Fruit fly (Drosophila melanogaster): ENCODE data around the gene gcm2.

The gcm2 gene

DNA sequence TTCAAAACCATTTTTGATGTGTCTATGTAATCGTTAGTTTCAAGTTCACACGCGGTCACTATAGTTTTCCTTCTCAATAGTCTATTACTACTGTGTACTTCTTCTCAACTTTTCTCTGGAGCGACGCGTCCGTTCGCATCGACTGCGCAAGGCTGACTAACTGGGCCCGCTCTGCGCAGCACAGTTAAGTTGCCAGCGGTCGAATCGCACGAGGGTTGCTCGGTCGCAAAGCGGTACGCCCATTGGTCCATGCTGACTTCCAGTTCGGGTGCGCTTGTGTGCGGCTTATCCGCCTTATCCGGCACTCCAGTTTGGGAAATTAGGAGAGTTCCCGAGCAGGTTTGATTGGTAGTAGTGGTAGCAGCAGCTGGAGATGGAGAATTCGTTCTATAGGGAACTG, 26.8 kb upstream of the gcm2 start, which contains the start of gene gcm (continued):
- TF ChIP-seq Blimp-1 (GFP tag; optimal IDR thresholded peaks at IDR 0.05): no peak
- TF ChIP-seq CG31388 (GFP tag; optimal IDR thresholded peaks at IDR 0.05): no peak
- no peak for TF ChIP-seq fru (optimal IDR thresholded peaks at IDR 0.05)
- TF ChIP-seq CG9817 (tag; optimal IDR thresholded peaks at IDR 0.05): no peak
- no peak for TF ChIP-seq aop (GFP tag; IDR thresholded peaks at IDR 0.05)
- TF ChIP-seq Trl (optimal IDR thresholded peaks at IDR 0.05): peak; percentile 5 to 25
- TF ChIP-seq Trl (GFP tag; optimal IDR thresholded peaks at IDR 0.05): no peak
- TF ChIP-seq CG6175 (GFP tag; IDR thresholded peaks at IDR 0.05): no peak
- no peak for TF ChIP-seq Mrtf (GFP tag; IDR thresholded peaks at IDR 0.05)
- no peak for TF ChIP-seq Hsf (GFP tag; optimal IDR thresholded peaks at IDR 0.05)
- peak; percentile 83 for TF ChIP-seq gcm (GFP tag; optimal IDR thresholded peaks at IDR 0.05)
- peak; percentile 0 for TF ChIP-seq pros (GFP tag; optimal IDR thresholded peaks at IDR 0.05)
- no peak for TF ChIP-seq cwo (GFP tag; optimal IDR thresholded peaks at IDR 0.05)
- no peak for TF ChIP-seq Gug (GFP tag; IDR thresholded peaks at IDR 0.05)
- TF ChIP-seq CG10543 (GFP tag; optimal IDR thresholded peaks at IDR 0.05): no peak
- 0 out of 3 replicates have a peak, but pooled peaks have one; percentile 15 for TF ChIP-seq CG6791 (GFP tag; IDR thresholded peaks at IDR 0.05; ENCODE audit: partially characterized antibody)
- TF ChIP-seq CG15601 (tag; optimal IDR thresholded peaks at IDR 0.05): no peak
- no peak for TF ChIP-seq CG4730 (GFP tag; IDR thresholded peaks at IDR 0.05)
- no peak for TF ChIP-seq CG10654 (GFP tag; optimal IDR thresholded peaks at IDR 0.05)
- no peak for TF ChIP-seq CG11504 (tag; optimal IDR thresholded peaks at IDR 0.05)
- TF ChIP-seq Nf-YA (GFP tag; IDR thresholded peaks at IDR 0.05): peak; percentile 58; the same call in 1 of the 2 replicates
- TF ChIP-seq Jarid2 (GFP tag; optimal IDR thresholded peaks at IDR 0.05): peak; percentile 95
- no peak for TF ChIP-seq CG1832 (GFP tag; optimal IDR thresholded peaks at IDR 0.05)
- no peak for TF ChIP-seq CG6854 (GFP tag; optimal IDR thresholded peaks at IDR 0.05)
- TF ChIP-seq oc (tag; optimal IDR thresholded peaks at IDR 0.05): peak; percentile 54
- TF ChIP-seq TFAM (GFP tag; optimal IDR thresholded peaks at IDR 0.05): no peak
- no peak for TF ChIP-seq br (optimal IDR thresholded peaks at IDR 0.05)
- no peak for TF ChIP-seq CG30431 (GFP tag; optimal IDR thresholded peaks at IDR 0.05)
- no peak for TF ChIP-seq CG13775 (GFP tag; optimal IDR thresholded peaks at IDR 0.05)
- no peak for TF ChIP-seq sug (tag; optimal IDR thresholded peaks at IDR 0.05)
- TF ChIP-seq CG1024 (GFP tag; IDR thresholded peaks at IDR 0.05): no peak
- peak in 1 of 2 experiments; percentile 9 for TF ChIP-seq chif (GFP tag; optimal IDR thresholded peaks at IDR 0.05)
- TF ChIP-seq her (GFP tag; optimal IDR thresholded peaks at IDR 0.05): no peak
- no peak for TF ChIP-seq disco-r (GFP tag; optimal IDR thresholded peaks at IDR 0.05)
- peak; percentile 90 for TF ChIP-seq CG17829 (tag; optimal IDR thresholded peaks at IDR 0.05)
- no peak for TF ChIP-seq wdn (GFP tag; IDR thresholded peaks at IDR 0.05)
- peak; percentile 98 for TF ChIP-seq Nf-YC (tag; optimal IDR thresholded peaks at IDR 0.05)
- no peak for TF ChIP-seq CG7963 (GFP tag; IDR thresholded peaks at IDR 0.05; ENCODE audit: partially characterized antibody)
- TF ChIP-seq CG12769 (tag; optimal IDR thresholded peaks at IDR 0.05): no peak
- TF ChIP-seq CG11560 (tag; IDR thresholded peaks at IDR 0.05): no peak
- TF ChIP-seq ara (GFP tag; IDR thresholded peaks at IDR 0.05): no peak
- no peak for TF ChIP-seq wek (GFP tag; optimal IDR thresholded peaks at IDR 0.05)
- TF ChIP-seq CG6654 (GFP tag; optimal IDR thresholded peaks at IDR 0.05): no peak
- peak; percentile 98 for TF ChIP-seq Nf-YB (GFP tag; optimal IDR thresholded peaks at IDR 0.05)
- no peak for TF ChIP-seq Lpt (GFP tag; optimal IDR thresholded peaks at IDR 0.05)
- TF ChIP-seq CG34224 (GFP tag; IDR thresholded peaks at IDR 0.05; ENCODE audit: partially characterized antibody): no peak
- TF ChIP-seq da (GFP tag; optimal IDR thresholded peaks at IDR 0.05): no peak
- TF ChIP-seq Ets65A (GFP tag): no peak
- peak; percentile 78 for TF ChIP-seq cg (GFP tag; optimal IDR thresholded peaks at IDR 0.05)
- no peak for TF ChIP-seq bab2 (GFP tag; optimal IDR thresholded peaks at IDR 0.05)
- no peak for TF ChIP-seq Bgb (GFP tag; IDR thresholded peaks at IDR 0.05; ENCODE audit: partially characterized antibody)
- TF ChIP-seq ewg (GFP tag; optimal IDR thresholded peaks at IDR 0.05): peak; percentile 81

All from whole organism, embryonic.